Worm (Caenorhabditis elegans) whole organism, young adult: Measurements from ENCODE around the gene perm-2.

ENCODE experiments used
- B0035.1 ChIP-seq: sonication (generic microtip); optimal IDR thresholded peaks from 2 replicates; lab custom pipeline; 2016; ENCODE audit warnings: missing genetic modification characterization, mild to moderate bottlenecking, missing compliant biosample characterization, missing genotype, missing genetic modification reagents
- F39B2.1 ChIP-seq: fragments of 200-800 bp; sonication (Bioruptor generic); IDR thresholded peaks from 2 replicates; pipeline ENCODE4 v1.3.6; 2022; ENCODE audit warnings: missing genetic modification reagents, missing genetic modification characterization, missing compliant biosample characterization
- F55B11.4 ChIP-seq: sonication (generic microtip); optimal IDR thresholded peaks from 2 replicates; lab custom pipeline; 2016; ENCODE audit warnings: missing compliant biosample characterization, missing genetic modification characterization, borderline replicate concordance; ENCODE audit not compliant: insufficient read depth
- K12H6.12 ChIP-seq: fragments of 200-800 bp; sonication (Bioruptor generic); optimal IDR thresholded peaks from 2 replicates; lab custom pipeline; 2018; ENCODE audit warnings: mild to moderate bottlenecking, missing genetic modification characterization, missing compliant biosample characterization
- Y79H2A.3 ChIP-seq: fragments of 200-800 bp; sonication (Bioruptor generic); conservative IDR thresholded peaks from 2 replicates; pipeline ENCODE4 v1.3.6; 2022; ENCODE audit warnings: missing genetic modification reagents, missing genetic modification characterization, missing compliant biosample characterization
- ZK185.1 ChIP-seq: sonication (generic microtip); optimal IDR thresholded peaks from 2 replicates; lab custom pipeline; 2016; ENCODE audit warnings: mild to moderate bottlenecking, missing genetic modification characterization, missing compliant biosample characterization; ENCODE audit not compliant: poor library complexity, severe bottlenecking
- ama-1 ChIP-seq, 3 experiments: fragments of 150-350 bp in 1 of 3; sonication (generic microtip) in 2 of 3; optimal IDR thresholded peaks; 2 replicates each; lab custom pipeline; 2014 to 2018; ENCODE audit warnings: missing biosample characterization in 2 of 3, missing genetic modification characterization in 2 of 3, missing genetic modification reagents in 2 of 3
- athp-1 ChIP-seq: sonication (generic microtip); optimal IDR thresholded peaks from 2 replicates; lab custom pipeline; 2017; ENCODE audit warnings: mild to moderate bottlenecking, missing genetic modification characterization, missing compliant biosample characterization
- attf-5 ChIP-seq: fragments of 200-800 bp; sonication (Bioruptor generic); optimal IDR thresholded peaks from 2 replicates; lab custom pipeline; 2018; ENCODE audit warnings: mild to moderate bottlenecking, missing genetic modification characterization, missing compliant biosample characterization
- ccch-3 ChIP-seq: fragments of 200-800 bp; sonication (Bioruptor generic); optimal IDR thresholded peaks from 2 replicates; lab custom pipeline; 2018; ENCODE audit warnings: mild to moderate bottlenecking, missing genetic modification characterization, missing compliant biosample characterization
- cebp-1 ChIP-seq, 2 experiments: fragments of 200-800 bp in 1 of 2; sonication (Bioruptor generic) in 1 of 2; sonication (generic microtip) in 1 of 2; IDR thresholded peaks in 1 of 2; optimal IDR thresholded peaks in 1 of 2; 2 replicates each; pipeline versions ENCODE4 v1.3.6 to Lab custom; 2017 to 2022; ENCODE audit warnings: missing compliant biosample characterization in 2 of 2, missing genetic modification characterization in 2 of 2, mild to moderate bottlenecking in 1 of 2, missing genetic modification reagents in 1 of 2, moderate library complexity in 1 of 2
- ceh-58 ChIP-seq: fragments of 200-800 bp; sonication (Bioruptor generic); IDR thresholded peaks from 2 replicates; pipeline ENCODE4 v1.3.6; 2022; ENCODE audit warnings: missing genetic modification characterization, missing compliant biosample characterization
- ceh-79 ChIP-seq: sonication (generic microtip); optimal IDR thresholded peaks from 2 replicates; lab custom pipeline; 2017; ENCODE audit warnings: mild to moderate bottlenecking, missing genetic modification characterization, missing compliant biosample characterization
- chd-7 ChIP-seq: sonication (generic microtip); optimal IDR thresholded peaks from 2 replicates; lab custom pipeline; 2016; ENCODE audit warnings: mild to moderate bottlenecking, missing genetic modification characterization, moderate library complexity, missing compliant biosample characterization
- egl-44 ChIP-seq: fragments of 200-800 bp; sonication (Bioruptor generic); IDR thresholded peaks from 2 replicates; pipeline ENCODE4 v1.3.6; 2022; ENCODE audit warnings: missing genetic modification reagents, missing genetic modification characterization, missing compliant biosample characterization
- egrh-3 ChIP-seq: fragments of 200-800 bp; sonication (Bioruptor generic); IDR thresholded peaks from 2 replicates; pipeline ENCODE4 v1.3.6; 2022; ENCODE audit warnings: missing genetic modification reagents, missing genetic modification characterization, missing compliant biosample characterization
- ekl-4 ChIP-seq: fragments of 200-800 bp; sonication (Bioruptor generic); IDR thresholded peaks from 2 replicates; pipeline ENCODE4 v1.3.6; 2022; ENCODE audit warnings: missing genetic modification reagents, missing genetic modification characterization, missing compliant biosample characterization
- fkh-3 ChIP-seq: sonication (generic microtip); optimal IDR thresholded peaks from 2 replicates; lab custom pipeline; 2016; ENCODE audit warnings: mild to moderate bottlenecking, missing genetic modification characterization, missing compliant biosample characterization
- hlh-26 ChIP-seq: fragments of 200-800 bp; sonication (Bioruptor generic); conservative IDR thresholded peaks from 2 replicates; pipeline ENCODE4 v1.3.6; 2022; ENCODE audit warnings: missing genetic modification reagents, missing genetic modification characterization, missing compliant biosample characterization
- hmg-20 ChIP-seq: fragments of 200-800 bp; sonication (Bioruptor generic); IDR thresholded peaks from 2 replicates; pipeline ENCODE4 v1.3.6; 2022; ENCODE audit warnings: missing genetic modification reagents, missing genetic modification characterization, missing compliant biosample characterization
- hsf-1 ChIP-seq: fragments of 200-800 bp; sonication (Bioruptor generic); IDR thresholded peaks from 2 replicates; pipeline ENCODE4 v1.3.6; 2022; ENCODE audit warnings: missing genetic modification reagents, missing genetic modification characterization, missing compliant biosample characterization
- lin-26 ChIP-seq: fragments of 200-800 bp; sonication (Bioruptor generic); IDR thresholded peaks from 2 replicates; pipeline ENCODE4 v1.3.6; 2022; ENCODE audit warnings: missing genetic modification reagents, missing genetic modification characterization, missing compliant biosample characterization
- lin-35 ChIP-seq, 3 experiments: fragments of 150-350 bp in 2 of 3; sonication (generic microtip) in 1 of 3; optimal IDR thresholded peaks; 2 replicates each; lab custom pipeline; 2014 to 2018; ENCODE audit warnings: missing biosample characterization in 3 of 3, missing genetic modification characterization in 3 of 3, missing genetic modification reagents in 3 of 3
- madf-3 ChIP-seq: fragments of 200-800 bp; sonication (Bioruptor generic); IDR thresholded peaks from 2 replicates; pipeline ENCODE4 v1.3.6; 2022; ENCODE audit warnings: missing genetic modification reagents, missing genetic modification characterization, missing compliant biosample characterization
- madf-6 ChIP-seq: fragments of 200-800 bp; sonication (Bioruptor generic); IDR thresholded peaks from 2 replicates; pipeline ENCODE4 v1.3.6; 2022; ENCODE audit warnings: missing genetic modification reagents, missing genetic modification characterization, missing compliant biosample characterization
- madf-8 ChIP-seq: fragments of 200-800 bp; sonication (Bioruptor generic); conservative IDR thresholded peaks from 2 replicates; pipeline ENCODE4 v1.3.6; 2022; ENCODE audit warnings: missing genetic modification reagents, missing genetic modification characterization, missing compliant biosample characterization
- mcd-1 ChIP-seq: fragments of 200-800 bp; sonication (Bioruptor generic); IDR thresholded peaks from 2 replicates; pipeline ENCODE4 v1.3.6; 2022; ENCODE audit warnings: missing genetic modification reagents, missing genetic modification characterization, missing compliant biosample characterization
- pha-4 ChIP-seq: fragments of 150-350 bp; sonication (generic microtip); optimal IDR thresholded peaks from 2 replicates; lab custom pipeline; 2014; ENCODE audit warnings: missing biosample characterization, missing genetic modification reagents, missing genetic modification characterization
- rec-8 ChIP-seq, 2 experiments: sonication (generic microtip); optimal IDR thresholded peaks; 2 replicates each; lab custom pipeline; 2016; ENCODE audit warnings: mild to moderate bottlenecking in 2 of 2, missing genetic modification characterization in 2 of 2, missing genetic modification reagents in 2 of 2, missing genotype in 2 of 2, missing biosample characterization in 1 of 2, missing compliant biosample characterization in 1 of 2, moderate library complexity in 1 of 2
- snpc-4 ChIP-seq, 5 experiments: fragments of 150-350 bp in 1 of 5; sonication (generic microtip) in 4 of 5; optimal IDR thresholded peaks; 2 replicates each; lab custom pipeline; 2014 to 2018; ENCODE audit warnings: missing genetic modification characterization in 5 of 5, missing biosample characterization in 3 of 5, antibody characterized with exemption in 2 of 5, mild to moderate bottlenecking in 2 of 5, missing compliant biosample characterization in 2 of 5, missing genotype in 2 of 5, moderate library complexity in 2 of 5, missing genetic modification reagents in 1 of 5
- somi-1 ChIP-seq: fragments of 200-800 bp; sonication (Bioruptor generic); optimal IDR thresholded peaks from 2 replicates; lab custom pipeline; 2018; ENCODE audit warnings: mild to moderate bottlenecking, missing genetic modification characterization, missing compliant biosample characterization
- tlf-1 ChIP-seq: fragments of 200-800 bp; sonication (Bioruptor generic); optimal IDR thresholded peaks from 2 replicates; lab custom pipeline; 2018; ENCODE audit warnings: mild to moderate bottlenecking, missing genetic modification characterization, missing compliant biosample characterization
- zfh-2 ChIP-seq: fragments of 200-800 bp; sonication (Bioruptor generic); conservative IDR thresholded peaks from 2 replicates; pipeline ENCODE4 v1.3.6; 2022; ENCODE audit warnings: missing genetic modification reagents, missing genetic modification characterization, missing compliant biosample characterization
- ztf-26 ChIP-seq: sonication (generic microtip); optimal IDR thresholded peaks from 2 replicates; lab custom pipeline; 2017; ENCODE audit warnings: missing genetic modification characterization, missing compliant biosample characterization

Gene perm-2

ce11 chrIV:1096154-1096553 is 30.4 kb upstream of the perm-2 start:
- TF ChIP-seq somi-1 (GFP tag; lab: Kevin White, UChicago) (no peak), madf-3 (no peak), rec-8 (tag; optimal IDR thresholded peaks at IDR 0.05; lab: Kevin White, UChicago) (no peak), egrh-3 (GFP tag; lab: Robert Waterston, UW) (peak; percentile 48; the same call in 1 of the 2 replicates), Y79H2A.3 (no peak), zfh-2 (peak; percentile 83), ceh-58 (GFP tag; lab: Robert Waterston, UW) (no peak), pha-4 (tag; lab: Kevin White, UChicago) (no peak), K12H6.12 (tag; lab: Kevin White, UChicago) (no peak), F55B11.4 (tag; lab: Kevin White, UChicago) (no peak), tlf-1 (GFP tag; lab: Kevin White, UChicago) (no peak), ama-1 (optimal IDR thresholded peaks at IDR 0.05; lab: Kevin White, UChicago) (no peak), ama-1 (GFP tag; optimal IDR thresholded peaks at IDR 0.05; lab: Kevin White, UChicago) (no peak), ztf-26 (tag; lab: Kevin White, UChicago) (no peak), chd-7 (tag; lab: Kevin White, UChicago) (no peak), snpc-4 (GFP tag; optimal IDR thresholded peaks at IDR 0.05; lab: Kevin White, UChicago) (no peak), snpc-4 (tag; optimal IDR thresholded peaks at IDR 0.05; lab: Kevin White, UChicago) (no peak), madf-6 (GFP tag; lab: Robert Waterston, UW) (no peak), hlh-26 (GFP tag; lab: Robert Waterston, UW) (no peak), F39B2.1 (no peak)

- TF ChIP-seq fkh-3 (tag; lab: Kevin White, UChicago) (no peak), madf-3 (no peak), ekl-4 (GFP tag; lab: Robert Waterston, UW) (no peak), ZK185.1 (tag; lab: Kevin White, UChicago) (no peak), B0035.1 (tag; lab: Kevin White, UChicago) (no peak)
These were observed 29.4 kb upstream of the perm-2 start, which contains the start of gene cox-18 for ce11 chrIV:1097153-1097552. TSS of gene cox-18 (plus strand) at chrIV:1097453.

DNA sequence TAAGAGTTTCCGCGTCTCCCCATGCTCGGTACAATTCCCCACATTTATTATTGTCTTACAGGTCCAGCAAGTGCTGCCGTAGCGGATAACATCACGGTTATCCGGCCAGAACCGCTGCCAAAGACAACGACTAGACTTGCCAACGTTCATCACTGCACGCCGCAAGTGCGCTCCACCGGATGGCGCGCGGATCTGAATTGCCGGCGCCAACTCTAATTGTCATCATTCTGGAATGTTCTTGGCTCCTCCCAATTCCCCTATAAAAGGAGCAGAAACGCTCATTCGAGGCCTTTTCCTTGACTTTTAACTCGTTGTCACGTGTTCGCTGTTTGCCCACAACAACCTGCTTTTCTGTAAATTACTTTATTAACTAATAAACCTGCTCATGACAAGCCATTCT is 22.6 kb upstream of the perm-2 start:
- TF ChIP-seq madf-6 (GFP tag; lab: Robert Waterston, UW) (peak; percentile 67), mcd-1 (peak; percentile 32; the same call in 1 of the 2 replicates), hsf-1 (GFP tag; lab: Robert Waterston, UW) (peak; percentile 71), madf-8 (GFP tag; lab: Robert Waterston, UW) (peak; percentile 33; the same call in 1 of the 2 replicates)
- TF ChIP-seq, all 124 proteins: peak for 4; not testable (repeated sequence) for 120

ce11 chrIV:1104518-1104917 is 22.1 kb upstream of the perm-2 start, which contains the start of the genes C44B12.9 and C44B12.3:
TSS of gene C44B12.9 (minus strand) at chrIV:1104618.
TSS of gene C44B12.3 (plus strand) at chrIV:1104766.
- TF ChIP-seq ceh-79 (no peak), egl-44 (GFP tag; lab: Robert Waterston, UW) (no peak)
- TF ChIP-seq, all 124 proteins: peak for 0

ce11 chrIV:1105104-1105503 is 21.5 kb upstream of the perm-2 start:
- TF ChIP-seq pha-4 (tag; lab: Kevin White, UChicago) (no peak), madf-8 (GFP tag; lab: Robert Waterston, UW) (no peak), cebp-1 (GFP tag; IDR thresholded peaks at IDR 0.05; lab: Robert Waterston, UW) (no peak), cebp-1 (tag; optimal IDR thresholded peaks at IDR 0.05; lab: Kevin White, UChicago) (no peak), ccch-3 (no peak), K12H6.12 (tag; lab: Kevin White, UChicago) (no peak), attf-5 (GFP tag; lab: Kevin White, UChicago) (no peak), F39B2.1 (no peak), hmg-20 (GFP tag; lab: Robert Waterston, UW) (no peak), lin-26 (GFP tag; lab: Robert Waterston, UW) (no peak), lin-35 (GFP tag; optimal IDR thresholded peaks at IDR 0.05; lab: Kevin White, UChicago) (no peak), athp-1 (tag; lab: Kevin White, UChicago) (no peak), somi-1 (GFP tag; lab: Kevin White, UChicago) (no peak)
